Worm (Caenorhabditis elegans) whole organism, young adult: ENCODE results near the gene R04F11.2.

ENCODE experiments used
- B0261.1 ChIP-seq: sonication (generic microtip); optimal IDR thresholded peaks from 2 replicates; lab custom pipeline; 2016; ENCODE audit warnings: mild to moderate bottlenecking, missing genetic modification characterization, moderate library complexity, missing compliant biosample characterization
- C06A6.2 ChIP-seq: fragments of 200-800 bp; sonication (Bioruptor generic); conservative IDR thresholded peaks from 2 replicates; pipeline ENCODE4 v1.3.6; 2022; ENCODE audit warnings: missing genetic modification characterization, missing compliant biosample characterization
- C17E4.6 ChIP-seq: fragments of 200-800 bp; sonication (Bioruptor generic); IDR thresholded peaks from 2 replicates; pipeline ENCODE4 v1.3.6; 2022; ENCODE audit warnings: missing genetic modification reagents, missing genetic modification characterization, missing compliant biosample characterization
- F33H1.4 ChIP-seq: fragments of 200-800 bp; sonication (Bioruptor generic); IDR thresholded peaks from 2 replicates; pipeline ENCODE4 v1.3.6; 2022; ENCODE audit warnings: missing genetic modification reagents, missing genetic modification characterization, missing compliant biosample characterization
- F39B2.1 ChIP-seq: fragments of 200-800 bp; sonication (Bioruptor generic); IDR thresholded peaks from 2 replicates; pipeline ENCODE4 v1.3.6; 2022; ENCODE audit warnings: missing genetic modification reagents, missing genetic modification characterization, missing compliant biosample characterization
- F57C9.4 ChIP-seq: sonication (generic microtip); optimal IDR thresholded peaks from 2 replicates; lab custom pipeline; 2017; ENCODE audit warnings: mild to moderate bottlenecking, missing genetic modification characterization, missing compliant biosample characterization
- T07F8.4 ChIP-seq: sonication (generic microtip); optimal IDR thresholded peaks from 2 replicates; lab custom pipeline; 2016; ENCODE audit warnings: mild to moderate bottlenecking, missing genetic modification characterization, moderate library complexity, missing compliant biosample characterization
- Y95B8A.8 ChIP-seq: fragments of 200-800 bp; sonication (Bioruptor generic); IDR thresholded peaks from 2 replicates; pipeline ENCODE4 v1.3.6; 2022; ENCODE audit warnings: missing genetic modification reagents, missing genetic modification characterization, missing compliant biosample characterization
- ama-1 ChIP-seq, 3 experiments: fragments of 150-350 bp in 1 of 3; sonication (generic microtip) in 2 of 3; optimal IDR thresholded peaks; 2 replicates each; lab custom pipeline; 2014 to 2018; ENCODE audit warnings: missing biosample characterization in 2 of 3, missing genetic modification characterization in 2 of 3, missing genetic modification reagents in 2 of 3
- attf-3 ChIP-seq: fragments of 200-800 bp; sonication (Bioruptor generic); conservative IDR thresholded peaks from 2 replicates; pipeline ENCODE4 v1.3.6; 2022; ENCODE audit warnings: missing genetic modification reagents, missing genetic modification characterization, missing compliant biosample characterization
- ceh-27 ChIP-seq: fragments of 200-800 bp; sonication (Bioruptor generic); optimal IDR thresholded peaks from 2 replicates; lab custom pipeline; 2018; ENCODE audit warnings: mild to moderate bottlenecking, missing genetic modification characterization, moderate library complexity, missing compliant biosample characterization
- chd-7 ChIP-seq: sonication (generic microtip); optimal IDR thresholded peaks from 2 replicates; lab custom pipeline; 2016; ENCODE audit warnings: mild to moderate bottlenecking, missing genetic modification characterization, moderate library complexity, missing compliant biosample characterization
- dox-1 ChIP-seq: fragments of 200-800 bp; sonication (Bioruptor generic); IDR thresholded peaks from 2 replicates; pipeline ENCODE4 v1.3.6; 2022; ENCODE audit warnings: missing genetic modification reagents, missing genetic modification characterization, missing compliant biosample characterization
- dpff-1 ChIP-seq: sonication (generic microtip); optimal IDR thresholded peaks from 2 replicates; lab custom pipeline; 2017; ENCODE audit warnings: mild to moderate bottlenecking, missing genetic modification characterization, missing compliant biosample characterization
- dpl-1 ChIP-seq: fragments of 150-350 bp; optimal IDR thresholded peaks from 2 replicates; lab custom pipeline; 2014; ENCODE audit warnings: missing biosample characterization, missing genetic modification reagents, missing genetic modification characterization
- ets-4 ChIP-seq: fragments of 200-800 bp; sonication (Bioruptor generic); optimal IDR thresholded peaks from 2 replicates; lab custom pipeline; 2018; ENCODE audit warnings: mild to moderate bottlenecking, missing genetic modification characterization, missing compliant biosample characterization
- fkh-3 ChIP-seq: sonication (generic microtip); optimal IDR thresholded peaks from 2 replicates; lab custom pipeline; 2016; ENCODE audit warnings: mild to moderate bottlenecking, missing genetic modification characterization, missing compliant biosample characterization
- him-1 ChIP-seq: sonication (generic microtip); optimal IDR thresholded peaks from 2 replicates; lab custom pipeline; 2016; ENCODE audit warnings: missing genotype, missing genetic modification reagents, missing genetic modification characterization, missing compliant biosample characterization
- hmg-1.2 ChIP-seq: fragments of 200-800 bp; sonication (Bioruptor generic); IDR thresholded peaks from 2 replicates; pipeline ENCODE4 v1.3.6; 2022; ENCODE audit warnings: missing genetic modification reagents, missing genetic modification characterization, missing compliant biosample characterization
- hrde-1 ChIP-seq: sonication (generic microtip); optimal IDR thresholded peaks from 2 replicates; lab custom pipeline; 2016; ENCODE audit warnings: missing genetic modification characterization, mild to moderate bottlenecking, missing compliant biosample characterization, moderate library complexity, missing genotype, missing genetic modification reagents, borderline replicate concordance
- hsf-1 ChIP-seq: fragments of 200-800 bp; sonication (Bioruptor generic); IDR thresholded peaks from 2 replicates; pipeline ENCODE4 v1.3.6; 2022; ENCODE audit warnings: missing genetic modification reagents, missing genetic modification characterization, missing compliant biosample characterization
- lag-1 ChIP-seq: fragments of 200-800 bp; sonication (Bioruptor generic); IDR thresholded peaks from 2 replicates; pipeline ENCODE4 v1.3.6; 2022; ENCODE audit warnings: missing genetic modification reagents, missing genetic modification characterization, missing compliant biosample characterization
- lin-35 ChIP-seq, 3 experiments: fragments of 150-350 bp in 2 of 3; sonication (generic microtip) in 1 of 3; optimal IDR thresholded peaks; 2 replicates each; lab custom pipeline; 2014 to 2018; ENCODE audit warnings: missing biosample characterization in 3 of 3, missing genetic modification characterization in 3 of 3, missing genetic modification reagents in 3 of 3
- lsl-1 ChIP-seq: fragments of 200-800 bp; sonication (Bioruptor generic); optimal IDR thresholded peaks from 2 replicates; lab custom pipeline; 2018; ENCODE audit warnings: mild to moderate bottlenecking, missing genetic modification characterization, moderate library complexity, missing compliant biosample characterization
- madf-3 ChIP-seq: fragments of 200-800 bp; sonication (Bioruptor generic); IDR thresholded peaks from 2 replicates; pipeline ENCODE4 v1.3.6; 2022; ENCODE audit warnings: missing genetic modification reagents, missing genetic modification characterization, missing compliant biosample characterization
- madf-6 ChIP-seq: fragments of 200-800 bp; sonication (Bioruptor generic); IDR thresholded peaks from 2 replicates; pipeline ENCODE4 v1.3.6; 2022; ENCODE audit warnings: missing genetic modification reagents, missing genetic modification characterization, missing compliant biosample characterization
- mcd-1 ChIP-seq: fragments of 200-800 bp; sonication (Bioruptor generic); IDR thresholded peaks from 2 replicates; pipeline ENCODE4 v1.3.6; 2022; ENCODE audit warnings: missing genetic modification reagents, missing genetic modification characterization, missing compliant biosample characterization
- mxl-1 ChIP-seq: sonication (generic microtip); optimal IDR thresholded peaks from 2 replicates; lab custom pipeline; 2016; ENCODE audit warnings: missing genetic modification characterization, missing compliant biosample characterization
- nfya-2 ChIP-seq: fragments of 200-800 bp; sonication (Bioruptor generic); IDR thresholded peaks from 2 replicates; pipeline ENCODE4 v1.3.6; 2022; ENCODE audit warnings: missing genetic modification reagents, missing genetic modification characterization, missing compliant biosample characterization
- nhr-120 ChIP-seq: fragments of 200-800 bp; sonication (Bioruptor generic); IDR thresholded peaks from 2 replicates; pipeline ENCODE4 v1.3.6; 2022; ENCODE audit warnings: missing genetic modification characterization, missing compliant biosample characterization
- nhr-179 ChIP-seq: sonication (generic microtip); optimal IDR thresholded peaks from 2 replicates; lab custom pipeline; 2016; ENCODE audit warnings: mild to moderate bottlenecking, missing genetic modification characterization, missing compliant biosample characterization
- nhr-80 ChIP-seq: sonication (generic microtip); optimal IDR thresholded peaks from 2 replicates; lab custom pipeline; 2016; ENCODE audit warnings: missing genetic modification characterization, missing compliant biosample characterization
- nhr-90 ChIP-seq: sonication (generic microtip); optimal IDR thresholded peaks from 2 replicates; lab custom pipeline; 2016; ENCODE audit warnings: missing genotype, mild to moderate bottlenecking, missing genetic modification characterization, missing compliant biosample characterization
- pbrm-1 ChIP-seq: fragments of 200-800 bp; sonication (Bioruptor generic); IDR thresholded peaks from 2 replicates; pipeline ENCODE4 v1.3.6; 2022; ENCODE audit warnings: missing genetic modification reagents, missing genetic modification characterization, missing compliant biosample characterization
- rec-8 ChIP-seq, 2 experiments: sonication (generic microtip); optimal IDR thresholded peaks; 2 replicates each; lab custom pipeline; 2016; ENCODE audit warnings: mild to moderate bottlenecking in 2 of 2, missing genetic modification characterization in 2 of 2, missing genetic modification reagents in 2 of 2, missing genotype in 2 of 2, missing biosample characterization in 1 of 2, missing compliant biosample characterization in 1 of 2, moderate library complexity in 1 of 2
- sdz-38 ChIP-seq: sonication (generic microtip); optimal IDR thresholded peaks from 2 replicates; lab custom pipeline; 2016; ENCODE audit warnings: missing genotype, missing genetic modification characterization, missing compliant biosample characterization
- snpc-1.1 ChIP-seq: sonication (generic microtip); optimal IDR thresholded peaks from 2 replicates; lab custom pipeline; 2017; ENCODE audit warnings: missing genetic modification characterization, mild to moderate bottlenecking, missing compliant biosample characterization, antibody characterized with exemption, moderate library complexity, missing genotype, missing genetic modification reagents; ENCODE audit not compliant: insufficient read depth
- snpc-1.3 ChIP-seq: sonication (generic microtip); optimal IDR thresholded peaks from 2 replicates; lab custom pipeline; 2017; ENCODE audit warnings: missing genetic modification characterization, mild to moderate bottlenecking, missing compliant biosample characterization, antibody characterized with exemption, moderate library complexity, missing genotype, missing genetic modification reagents; ENCODE audit not compliant: insufficient read depth
- snpc-3.4 ChIP-seq: sonication (generic microtip); optimal IDR thresholded peaks from 2 replicates; lab custom pipeline; 2017; ENCODE audit warnings: missing genetic modification characterization, mild to moderate bottlenecking, missing compliant biosample characterization, antibody characterized with exemption, moderate library complexity, missing genotype, missing genetic modification reagents
- snpc-4 ChIP-seq, 5 experiments: fragments of 150-350 bp in 1 of 5; sonication (generic microtip) in 4 of 5; optimal IDR thresholded peaks; 2 replicates each; lab custom pipeline; 2014 to 2018; ENCODE audit warnings: missing genetic modification characterization in 5 of 5, missing biosample characterization in 3 of 5, antibody characterized with exemption in 2 of 5, mild to moderate bottlenecking in 2 of 5, missing compliant biosample characterization in 2 of 5, missing genotype in 2 of 5, moderate library complexity in 2 of 5, missing genetic modification reagents in 1 of 5
- tbp1 ChIP-seq: fragments of 200-800 bp; sonication (Bioruptor generic); optimal IDR thresholded peaks from 2 replicates; lab custom pipeline; 2018; ENCODE audit warnings: mild to moderate bottlenecking, missing genetic modification characterization, missing compliant biosample characterization
- tbx-9 ChIP-seq: sonication (generic microtip); optimal IDR thresholded peaks from 2 replicates; lab custom pipeline; 2016; ENCODE audit warnings: borderline replicate concordance, missing genetic modification characterization, inconsistent platforms, missing compliant biosample characterization
- unc-62 ChIP-seq: fragments of 150-350 bp; optimal IDR thresholded peaks from 2 replicates; lab custom pipeline; 2014; ENCODE audit warnings: missing biosample characterization, missing genetic modification reagents, missing genetic modification characterization
- zfh-2 ChIP-seq: fragments of 200-800 bp; sonication (Bioruptor generic); conservative IDR thresholded peaks from 2 replicates; pipeline ENCODE4 v1.3.6; 2022; ENCODE audit warnings: missing genetic modification reagents, missing genetic modification characterization, missing compliant biosample characterization
- ztf-25 ChIP-seq: fragments of 200-800 bp; sonication (Bioruptor generic); IDR thresholded peaks from 2 replicates; pipeline ENCODE4 v1.3.6; 2022; ENCODE audit warnings: missing genetic modification reagents, missing genetic modification characterization, missing compliant biosample characterization
- ztf-26 ChIP-seq: sonication (generic microtip); optimal IDR thresholded peaks from 2 replicates; lab custom pipeline; 2017; ENCODE audit warnings: missing genetic modification characterization, missing compliant biosample characterization
- ztf-28 ChIP-seq: fragments of 200-800 bp; sonication (Bioruptor generic); IDR thresholded peaks from 2 replicates; pipeline ENCODE4 v1.3.6; 2022; ENCODE audit warnings: missing genetic modification reagents, missing genetic modification characterization, missing compliant biosample characterization

The R04F11.2 gene

ce11 chrV:12331820-12332219 lies 13.6 kb downstream of the R04F11.2 start:
- TF ChIP-seq nhr-120 (GFP tag; lab: Robert Waterston, UW) (no peak), ets-4 (GFP tag; lab: Kevin White, UChicago) (no peak), B0261.1 (tag; lab: Kevin White, UChicago) (peak; percentile 76), Y95B8A.8 (GFP tag; lab: Robert Waterston, UW) (no peak), fkh-3 (tag; lab: Kevin White, UChicago) (no peak), him-1 (tag; lab: Kevin White, UChicago) (peak; percentile 81), F39B2.1 (GFP tag; lab: Robert Waterston, UW) (no peak), C17E4.6 (GFP tag; lab: Robert Waterston, UW) (no peak), snpc-3.4 (tag; lab: Kevin White, UChicago) (peak; percentile 23), madf-3 (GFP tag; lab: Robert Waterston, UW) (peak; percentile 70; the same call in 1 of the 2 replicates), C06A6.2 (GFP tag; lab: Robert Waterston, UW) (no peak), ama-1 (optimal IDR thresholded peaks at IDR 0.05; lab: Kevin White, UChicago) (no peak), ama-1 (GFP tag; optimal IDR thresholded peaks at IDR 0.05; lab: Kevin White, UChicago) (no peak), zfh-2 (no peak), mxl-1 (tag; lab: Kevin White, UChicago) (peak; percentile 18), chd-7 (tag; lab: Kevin White, UChicago) (no peak), nfya-2 (no peak), dox-1 (no peak), tbx-9 (tag; lab: Kevin White, UChicago) (no peak), rec-8 (tag; optimal IDR thresholded peaks at IDR 0.05; lab: Kevin White, UChicago) (peak in 1 of 2 experiments; percentile 29), dpff-1 (tag; lab: Kevin White, UChicago) (no peak), ceh-27 (GFP tag; lab: Kevin White, UChicago) (peak; percentile 21), pbrm-1 (peak; percentile 50; the same call in 1 of the 2 replicates), ztf-26 (tag; lab: Kevin White, UChicago) (peak; percentile 49), tbp1 (GFP tag; lab: Kevin White, UChicago) (peak; percentile 93), T07F8.4 (tag; lab: Kevin White, UChicago) (no peak), hsf-1 (GFP tag; lab: Robert Waterston, UW) (no peak), nhr-80 (tag; lab: Kevin White, UChicago) (no peak), F33H1.4 (GFP tag; lab: Robert Waterston, UW) (no peak), dpl-1 (no peak), sdz-38 (tag; lab: Kevin White, UChicago) (no peak), nhr-90 (no peak), nhr-179 (tag; lab: Kevin White, UChicago) (no peak), madf-6 (GFP tag; lab: Robert Waterston, UW) (no peak), hrde-1 (tag; lab: Kevin White, UChicago) (peak; percentile 17), mcd-1 (GFP tag; lab: Robert Waterston, UW) (peak; percentile 43; the same call in 1 of the 2 replicates), snpc-4 (GFP tag; optimal IDR thresholded peaks at IDR 0.05; lab: Kevin White, UChicago) (peak; percentile 24), snpc-4 (tag; optimal IDR thresholded peaks at IDR 0.05; lab: Kevin White, UChicago) (peak in 1 of 4 experiments; percentile 4), snpc-1.1 (tag; lab: Kevin White, UChicago) (peak; percentile 26), snpc-1.3 (tag; lab: Kevin White, UChicago) (peak; percentile 41), hmg-1.2 (GFP tag; lab: Robert Waterston, UW) (peak; percentile 64), unc-62 (no peak), ztf-25 (no peak), lsl-1 (GFP tag; lab: Kevin White, UChicago) (peak; percentile 17), attf-3 (GFP tag; lab: Robert Waterston, UW) (peak; percentile 54), ztf-28 (0 out of 2 replicates have a peak, but pooled peaks have one; percentile 65), F57C9.4 (no peak), lag-1 (no peak), lin-35 (GFP tag; optimal IDR thresholded peaks at IDR 0.05; lab: Kevin White, UChicago) (peak in 1 of 3 experiments; percentile 16)
